Fruit fly (Drosophila melanogaster) whole organism, pupa: ENCODE data around the gene Cul3.

Source experiments
- CG14655 ChIP-seq: fragments of 200-800 bp; sonication (Bioruptor generic); optimal IDR thresholded peaks from 3 replicates; lab custom pipeline; 2017; ENCODE audit warnings: mild to moderate bottlenecking, missing biosample characterization, missing genetic modification reagents, missing genetic modification characterization
- CG32121 ChIP-seq: fragments of 200-800 bp; sonication (Bioruptor generic); IDR thresholded peaks from 2 replicates; pipeline ENCODE4 v1.3.6; 2022; ENCODE audit warnings: missing biosample characterization, missing genetic modification characterization
- CG34367 ChIP-seq: fragments of 200-800 bp; sonication (Bioruptor generic); optimal IDR thresholded peaks from 2 replicates; lab custom pipeline; 2018; ENCODE audit warnings: missing biosample characterization, mild to moderate bottlenecking, missing genetic modification characterization
- Snoo ChIP-seq: fragments of 200-800 bp; sonication (Bioruptor generic); optimal IDR thresholded peaks from 3 replicates; lab custom pipeline; 2017; ENCODE audit warnings: missing biosample characterization, mild to moderate bottlenecking, missing genetic modification characterization, inconsistent platforms
- gl ChIP-seq: fragments of 200-800 bp; sonication (Bioruptor generic); optimal IDR thresholded peaks from 2 replicates; lab custom pipeline; 2018; ENCODE audit warnings: missing biosample characterization, mild to moderate bottlenecking, missing genetic modification characterization

dm6 chr2L:15249682-15250081 lies 22.1 kb downstream of the Cul3 start:
- TF ChIP-seq gl (tag; lab: Kevin White, UChicago), result no peak
- TF ChIP-seq CG32121, result no peak
- TF ChIP-seq CG14655 (GFP tag; lab: Kevin White, UChicago), result no peak
- TF ChIP-seq Snoo (tag; lab: Kevin White, UChicago), result no peak
- no peak for TF ChIP-seq CG34367 (tag; lab: Kevin White, UChicago)
